Fruit fly (Drosophila melanogaster) whole organism: ENCODE results near the gene CG13599.

Source experiments
- CG8478 ChIP-seq: fragments of >200 bp; optimal IDR thresholded peaks from 2 replicates; lab custom pipeline; 2018; ENCODE audit warnings: inconsistent platforms
- Dll ChIP-seq: fragments of >200 bp; optimal IDR thresholded peaks from 2 replicates; lab custom pipeline; 2017
- EcR ChIP-seq, 2 experiments: fragments of >200 bp; optimal IDR thresholded peaks; 2 replicates each; lab custom pipeline; 2017; ENCODE audit warnings: missing biosample characterization in 2 of 2, missing genetic modification characterization in 2 of 2, missing genetic modification reagents in 2 of 2
- pan ChIP-seq: fragments of >200 bp; optimal IDR thresholded peaks from 2 replicates; lab custom pipeline; 2017
- psq ChIP-seq: fragments of >200 bp; optimal IDR thresholded peaks from 2 replicates; lab custom pipeline; 2017
- usp ChIP-seq: fragments of >200 bp; optimal IDR thresholded peaks from 2 replicates; lab custom pipeline; 2017; ENCODE audit warnings: missing biosample characterization, missing genetic modification characterization, mixed read lengths

- no peak for TF ChIP-seq usp (GFP tag; lab: Kevin White, UChicago)
- TF ChIP-seq psq (lab: Kevin White, UChicago) = no peak
- TF ChIP-seq EcR (GFP tag; optimal IDR thresholded peaks at IDR 0.05; lab: Kevin White, UChicago) = no peak
- no peak for TF ChIP-seq pan (lab: Kevin White, UChicago)
- TF ChIP-seq Dll (lab: Kevin White, UChicago) = no peak
- no peak for TF ChIP-seq CG8478 (lab: Kevin White, UChicago)
Observed at dm6 chr3R:23920874-23921539, 10.4 kb upstream of the CG13599 start.
